Worm (Caenorhabditis elegans) whole organism, L4/young adult: ENCODE measurements around the gene F52C9.3.

Experiments
- dao-5 ChIP-seq: sonication (generic microtip); optimal IDR thresholded peaks from 2 replicates; lab custom pipeline; 2016; ENCODE audit warnings: missing genotype, missing genetic modification characterization, moderate library complexity, missing compliant biosample characterization
- him-1 ChIP-seq: sonication (generic microtip); optimal IDR thresholded peaks from 2 replicates; lab custom pipeline; 2016; ENCODE audit warnings: missing genotype, missing genetic modification reagents, missing genetic modification characterization, missing compliant biosample characterization

DNA sequence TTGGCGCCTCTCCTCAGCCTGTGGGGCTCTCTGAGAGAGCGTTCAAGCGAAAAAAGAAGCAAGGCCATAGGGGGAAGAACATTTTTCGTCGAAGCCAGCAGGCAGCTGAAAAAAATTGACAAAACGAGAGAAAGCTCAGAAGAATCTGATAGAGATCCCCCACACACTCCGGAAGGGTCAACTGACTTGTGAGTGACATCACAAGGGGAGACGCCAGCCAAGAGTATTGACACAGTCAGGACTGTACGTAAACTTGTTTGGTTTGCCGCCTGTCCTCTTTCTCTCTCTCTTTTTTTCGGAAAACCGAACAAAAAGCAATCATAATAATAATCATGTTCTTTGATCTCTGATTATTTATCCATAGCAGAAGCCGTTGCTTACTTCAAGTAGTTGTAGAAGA, 51.2 kb downstream of the F52C9.3 start:
- TF ChIP-seq dao-5 (tag; lab: Kevin White, UChicago) (no peak), him-1 (tag; lab: Kevin White, UChicago) (no peak)
